4 worm cellular contexts compared by ENCODE assay signal in the genomic region with DNA sequence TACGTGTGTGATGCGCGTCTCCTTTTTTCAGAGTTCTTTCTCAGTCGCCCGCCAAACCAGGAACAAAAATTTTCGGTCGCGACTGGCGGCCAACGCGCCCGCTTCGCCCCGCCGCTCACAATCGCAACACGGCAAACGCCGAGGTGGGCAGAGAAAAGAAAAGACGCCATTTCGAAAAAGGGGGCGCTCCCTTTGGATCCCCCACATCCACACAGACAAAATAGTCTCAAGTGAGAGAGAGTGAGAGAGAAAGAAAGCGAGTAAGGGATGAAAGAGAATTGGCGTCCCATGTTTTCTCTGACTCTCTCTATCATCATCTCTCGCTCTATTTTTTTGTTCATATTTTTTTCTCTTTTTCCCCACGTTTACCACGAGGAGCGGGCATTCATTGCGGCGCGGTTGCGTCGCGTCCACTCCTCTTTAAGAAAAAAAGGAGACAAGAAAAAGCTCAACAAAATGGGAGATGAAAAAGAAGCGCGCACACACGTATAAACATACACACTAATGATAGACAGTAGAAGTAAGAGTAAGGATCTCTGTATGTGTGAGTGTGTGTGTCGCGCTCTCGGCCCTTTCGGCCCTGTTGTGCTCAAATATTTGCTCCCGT.
A peak's percentile ranks its signal among the peaks of the same experiment; 100 is the strongest.
TF ChIP-seq lines count a peak whose summit lies in the region.

No protein-coding gene starts in this region.

TF ChIP-seq in whole organism, L2 larva, 48 proteins besides CTCF, POLR2A, EP300 and RAD21 (continues in another document):
- TF ChIP-seq nhr-23 (tag; optimal IDR thresholded peaks at IDR 0.05; lab: Kevin White, UChicago) (no peak), sma-9 (GFP tag; optimal IDR thresholded peaks at IDR 0.05; lab: Kevin White, UChicago) (peak; percentile 96), sma-9 (tag; optimal IDR thresholded peaks at IDR 0.05; lab: Kevin White, UChicago) (peak; percentile 13), unc-62 (GFP tag; optimal IDR thresholded peaks at IDR 0.05; lab: Kevin White, UChicago) (peak; percentile 37), gmeb-1 (tag; optimal IDR thresholded peaks at IDR 0.05; lab: Kevin White, UChicago) (peak; percentile 15), sma-3 (GFP tag; optimal IDR thresholded peaks at IDR 0.05; lab: Kevin White, UChicago) (peak; percentile 65), sem-4 (tag; optimal IDR thresholded peaks at IDR 0.05; lab: Kevin White, UChicago) (peak; percentile 78), elt-1 (tag; optimal IDR thresholded peaks at IDR 0.05; lab: Kevin White, UChicago) (no peak), zag-1 (tag; optimal IDR thresholded peaks at IDR 0.05; lab: Kevin White, UChicago) (peak; percentile 94), peb-1 (tag; optimal IDR thresholded peaks at IDR 0.05; lab: Kevin White, UChicago) (peak; percentile 85), mdl-1 (tag; optimal IDR thresholded peaks at IDR 0.05; lab: Kevin White, UChicago) (peak; percentile 88 to 93), ztf-1 (GFP tag; conservative IDR thresholded peaks at IDR 0.05; lab: Robert Waterston, UW) (no peak), nhr-10 (tag; optimal IDR thresholded peaks at IDR 0.05; lab: Kevin White, UChicago) (no peak), nhr-25 (tag; optimal IDR thresholded peaks at IDR 0.05; lab: Kevin White, UChicago) (peak; percentile 80), lin-11 (tag; optimal IDR thresholded peaks at IDR 0.05; lab: Kevin White, UChicago) (peak; percentile 58), dmd-4 (tag; optimal IDR thresholded peaks at IDR 0.05; lab: Kevin White, UChicago) (no peak), mbf-1 (tag; optimal IDR thresholded peaks at IDR 0.05; lab: Kevin White, UChicago) (no peak), nhr-77 (tag; optimal IDR thresholded peaks at IDR 0.05; lab: Kevin White, UChicago) (peak; percentile 8), unc-55 (GFP tag; optimal IDR thresholded peaks at IDR 0.05; lab: Kevin White, UChicago) (peak; percentile 96), alr-1 (tag; optimal IDR thresholded peaks at IDR 0.05; lab: Kevin White, UChicago) (no peak), lsy-2 (tag; optimal IDR thresholded peaks at IDR 0.05; lab: Kevin White, UChicago) (peak; percentile 59 to 83)

TF ChIP-seq in whole organism, L4 larva, 104 proteins besides CTCF, POLR2A, EP300 and RAD21 (continues in another document):
- TF ChIP-seq ztf-7 (tag; optimal IDR thresholded peaks at IDR 0.05; lab: Kevin White, UChicago): peak; percentile 67
- no peak for TF ChIP-seq D1046.2 (GFP tag; IDR thresholded peaks at IDR 0.05; lab: Robert Waterston, UW)
- peak; percentile 23 for TF ChIP-seq nhr-76 (tag; optimal IDR thresholded peaks at IDR 0.05; lab: Kevin White, UChicago)
- peak; percentile 15 for TF ChIP-seq lin-13 (GFP tag; optimal IDR thresholded peaks at IDR 0.05; lab: Kevin White, UChicago)
- peak; percentile 58 for TF ChIP-seq ceh-32 (tag; optimal IDR thresholded peaks at IDR 0.05; lab: Kevin White, UChicago; ENCODE audit: poor library complexity)
- peak; percentile 85 for TF ChIP-seq hmg-1.1 (GFP tag; IDR thresholded peaks at IDR 0.05; lab: Robert Waterston, UW)
- TF ChIP-seq ceh-20 (GFP tag; IDR thresholded peaks at IDR 0.05; lab: Robert Waterston, UW): peak; percentile 90
- peak; percentile 72; the same call in 1 of the 2 replicates for TF ChIP-seq T26A8.4 (GFP tag; IDR thresholded peaks at IDR 0.05; lab: Robert Waterston, UW)
- TF ChIP-seq Y75B8A.6 (GFP tag; IDR thresholded peaks at IDR 0.05; lab: Robert Waterston, UW): no peak
- peak; percentile 92 for TF ChIP-seq nhr-48 (tag; optimal IDR thresholded peaks at IDR 0.05; lab: Kevin White, UChicago)
- TF ChIP-seq egl-43 (GFP tag; IDR thresholded peaks at IDR 0.05; lab: Robert Waterston, UW): peak; percentile 82
- TF ChIP-seq zip-2 (tag; optimal IDR thresholded peaks at IDR 0.05; lab: Kevin White, UChicago): peak; percentile 49
- peak; percentile 51 for TF ChIP-seq zag-1 (tag; optimal IDR thresholded peaks at IDR 0.05; lab: Kevin White, UChicago)
- TF ChIP-seq ctbp-1 (GFP tag; IDR thresholded peaks at IDR 0.05; lab: Robert Waterston, UW): peak; percentile 91
- no peak for TF ChIP-seq ZK337.2 (GFP tag; IDR thresholded peaks at IDR 0.05; lab: Robert Waterston, UW)
- TF ChIP-seq F49E8.2 (tag; optimal IDR thresholded peaks at IDR 0.05; lab: Kevin White, UChicago; ENCODE audit: borderline replicate concordance): no peak
- TF ChIP-seq nhr-237 (tag; optimal IDR thresholded peaks at IDR 0.05; lab: Kevin White, UChicago): peak; percentile 59
- peak; percentile 30 for TF ChIP-seq nhr-6 (tag; optimal IDR thresholded peaks at IDR 0.05; lab: Kevin White, UChicago)
- TF ChIP-seq dve-1 (tag; optimal IDR thresholded peaks at IDR 0.05; lab: Kevin White, UChicago; ENCODE audit: insufficient read depth): peak; percentile 82
- peak; percentile 48 to 94 for TF ChIP-seq hif-1 (tag; optimal IDR thresholded peaks at IDR 0.05; lab: Kevin White, UChicago)
- TF ChIP-seq aly-2 (tag; optimal IDR thresholded peaks at IDR 0.05; lab: Kevin White, UChicago): no peak

TF ChIP-seq in whole organism, late embryonic, 69 proteins besides CTCF, POLR2A, EP300 and RAD21 (continues in another document):
- TF ChIP-seq ceh-34 (tag; optimal IDR thresholded peaks at IDR 0.05; lab: Kevin White, UChicago): peak; percentile 39
- peak; percentile 74 for TF ChIP-seq sdc-2 (tag; optimal IDR thresholded peaks at IDR 0.05; lab: Kevin White, UChicago)
- TF ChIP-seq hlh-30 (tag; optimal IDR thresholded peaks at IDR 0.05; lab: Kevin White, UChicago; ENCODE audit: insufficient read depth): peak; percentile 37
- no peak for TF ChIP-seq syd-9 (tag; optimal IDR thresholded peaks at IDR 0.05; lab: Kevin White, UChicago)
- peak; percentile 53 for TF ChIP-seq ref-2 (tag; optimal IDR thresholded peaks at IDR 0.05; lab: Kevin White, UChicago)
- no peak for TF ChIP-seq unc-3 (GFP tag; conservative IDR thresholded peaks at IDR 0.05; lab: Robert Waterston, UW)
- TF ChIP-seq unc-3 (tag; optimal IDR thresholded peaks at IDR 0.05; lab: Kevin White, UChicago): no peak
- TF ChIP-seq ceh-2 (tag; optimal IDR thresholded peaks at IDR 0.05; lab: Kevin White, UChicago): peak; percentile 3
- TF ChIP-seq dve-1 (tag; optimal IDR thresholded peaks at IDR 0.05; lab: Kevin White, UChicago): peak; percentile 4
- TF ChIP-seq lin-11 (tag; optimal IDR thresholded peaks at IDR 0.05; lab: Kevin White, UChicago): no peak
- TF ChIP-seq unc-42 (tag; optimal IDR thresholded peaks at IDR 0.05; lab: Kevin White, UChicago): peak; percentile 84
- peak; percentile 57 for TF ChIP-seq rnt-1 (tag; optimal IDR thresholded peaks at IDR 0.05; lab: Kevin White, UChicago)
- no peak for TF ChIP-seq zip-5 (tag; optimal IDR thresholded peaks at IDR 0.05; lab: Kevin White, UChicago)
- peak; percentile 17 for TF ChIP-seq ets-4 (tag; optimal IDR thresholded peaks at IDR 0.05; lab: Kevin White, UChicago)
- TF ChIP-seq unc-55 (GFP tag; optimal IDR thresholded peaks at IDR 0.05; lab: Kevin White, UChicago): peak; percentile 31
- TF ChIP-seq dmd-4 (tag; optimal IDR thresholded peaks at IDR 0.05; lab: Kevin White, UChicago; ENCODE audit: borderline replicate concordance): peak; percentile 56
- TF ChIP-seq K09A11.1 (tag; optimal IDR thresholded peaks at IDR 0.05; lab: Kevin White, UChicago; ENCODE audit: insufficient read depth): peak; percentile 44
- peak; percentile 77 for TF ChIP-seq nfya-1 (tag; optimal IDR thresholded peaks at IDR 0.05; lab: Kevin White, UChicago)
- TF ChIP-seq fkh-6 (tag; optimal IDR thresholded peaks at IDR 0.05; lab: Kevin White, UChicago): peak; percentile 44
- peak; percentile 36 for TF ChIP-seq pag-3 (tag; optimal IDR thresholded peaks at IDR 0.05; lab: Kevin White, UChicago; ENCODE audit: borderline replicate concordance)
- no peak for TF ChIP-seq sox-2 (GFP tag; IDR thresholded peaks at IDR 0.05; lab: Robert Waterston, UW)
- peak; percentile 51 for TF ChIP-seq F13H6.1 (tag; optimal IDR thresholded peaks at IDR 0.05; lab: Kevin White, UChicago)
- peak; percentile 18 for TF ChIP-seq che-1 (tag; optimal IDR thresholded peaks at IDR 0.05; lab: Kevin White, UChicago)

TF ChIP-seq in whole organism, mixed stage, embryonic, 35 proteins besides CTCF, POLR2A, EP300 and RAD21:
- TF ChIP-seq sptf-1 (tag; optimal IDR thresholded peaks at IDR 0.05; lab: Kevin White, UChicago) (peak; percentile 57), mep-1 (tag; optimal IDR thresholded peaks at IDR 0.05; lab: Kevin White, UChicago) (peak; percentile 31), nhr-237 (tag; optimal IDR thresholded peaks at IDR 0.05; lab: Kevin White, UChicago) (peak; percentile 59), mls-2 (tag; optimal IDR thresholded peaks at IDR 0.05; lab: Kevin White, UChicago) (peak; percentile 21), unc-62 (GFP tag; optimal IDR thresholded peaks at IDR 0.05; lab: Kevin White, UChicago) (no peak), unc-120 (tag; optimal IDR thresholded peaks at IDR 0.05; lab: Kevin White, UChicago; ENCODE audit: poor library complexity, severe bottlenecking) (peak; percentile 76), hlh-1 (tag; optimal IDR thresholded peaks at IDR 0.05; lab: Kevin White, UChicago) (no peak), ceh-43 (GFP tag; optimal IDR thresholded peaks at IDR 0.05; lab: Kevin White, UChicago) (no peak), cnd-1 (tag; optimal IDR thresholded peaks at IDR 0.05; lab: Kevin White, UChicago) (no peak), unc-39 (tag; optimal IDR thresholded peaks at IDR 0.05; lab: Kevin White, UChicago) (no peak), lin-32 (GFP tag; optimal IDR thresholded peaks at IDR 0.05; lab: Kevin White, UChicago) (no peak), ces-1 (GFP tag; optimal IDR thresholded peaks at IDR 0.05; lab: Kevin White, UChicago) (peak; percentile 55)
